Fruit fly (Drosophila melanogaster): Measurements from ENCODE around the gene Proc-R.

Gene Proc-R

dm6 chrX:4678913-4679812 lies 28.6 kb upstream of the Proc-R start, which contains the start of gene fzr (continued):
- TF ChIP-seq Pdp1 (GFP tag; optimal IDR thresholded peaks at IDR 0.05) = peak in 1 of 2 experiments; percentile 32
- TF ChIP-seq stwl (tag; optimal IDR thresholded peaks at IDR 0.05) = peak; percentile 19
- peak; percentile 50 to 88 for TF ChIP-seq crp (GFP tag; optimal IDR thresholded peaks at IDR 0.05)
- 0 out of 3 replicates have a peak, but pooled peaks have one; percentile 29 for TF ChIP-seq H15 (GFP tag; IDR thresholded peaks at IDR 0.05)
- TF ChIP-seq CG34422 (GFP tag; IDR thresholded peaks at IDR 0.05) = 0 out of 3 replicates have a peak, but pooled peaks have one; percentile 14
- TF ChIP-seq CG17568 (GFP tag; optimal IDR thresholded peaks at IDR 0.05) = peak; percentile 15
- TF ChIP-seq Sry-δ (GFP tag; optimal IDR thresholded peaks at IDR 0.05) = no peak
- peak; percentile 73 for TF ChIP-seq Jarid2 (GFP tag; optimal IDR thresholded peaks at IDR 0.05)
- peak; percentile 35; the same call in 1 of the 3 replicates for TF ChIP-seq Aef1 (GFP tag; IDR thresholded peaks at IDR 0.05)
- peak; percentile 88 for TF ChIP-seq Elba2 (GFP tag; optimal IDR thresholded peaks at IDR 0.05)
- TF ChIP-seq trem (tag; optimal IDR thresholded peaks at IDR 0.05) = peak; percentile 29
- TF ChIP-seq Hsf (GFP tag; optimal IDR thresholded peaks at IDR 0.05) = no peak
- no peak for TF ChIP-seq dati (GFP tag; IDR thresholded peaks at IDR 0.05)
- TF ChIP-seq HmgD (GFP tag; optimal IDR thresholded peaks at IDR 0.05) = no peak
- TF ChIP-seq Ssrp (tag; optimal IDR thresholded peaks at IDR 0.05) = no peak
- TF ChIP-seq Trl (optimal IDR thresholded peaks at IDR 0.05) = peak; percentile 72 to 74
- no peak for TF ChIP-seq Trl (GFP tag; optimal IDR thresholded peaks at IDR 0.05)
- TF ChIP-seq ftz-f1 (GFP tag; optimal IDR thresholded peaks at IDR 0.05) = no peak
- TF ChIP-seq pzg (GFP tag; optimal IDR thresholded peaks at IDR 0.05) = peak; percentile 73
- 0 out of 2 replicates have a peak, but pooled peaks have one; percentile 13 for TF ChIP-seq Ptx1 (GFP tag; IDR thresholded peaks at IDR 0.05)
- TF ChIP-seq ranshi (GFP tag; IDR thresholded peaks at IDR 0.05) = 0 out of 2 replicates have a peak, but pooled peaks have one; percentile 12
- TF ChIP-seq chif (GFP tag; optimal IDR thresholded peaks at IDR 0.05) = no peak
- TF ChIP-seq Bdp1 (GFP tag; optimal IDR thresholded peaks at IDR 0.05) = no peak
- TF ChIP-seq CG33557 (GFP tag; optimal IDR thresholded peaks at IDR 0.05) = no peak
- TF ChIP-seq sens (GFP tag) = peak; percentile 24
- no peak for TF ChIP-seq sima (GFP tag; optimal IDR thresholded peaks at IDR 0.05)
- TF ChIP-seq Med (GFP tag) = peak; percentile 14
- TF ChIP-seq E2f2 (GFP tag; IDR thresholded peaks at IDR 0.05) = peak; percentile 12; the same call in 1 of the 2 replicates

- TF ChIP-seq prd (optimal IDR thresholded peaks at IDR 0.05) (no peak), prd (GFP tag; IDR thresholded peaks at IDR 0.05) (peak; percentile 69; the same call in 2 of the 3 replicates), CG17829 (tag; optimal IDR thresholded peaks at IDR 0.05) (peak; percentile 27), peb (GFP tag; IDR thresholded peaks at IDR 0.05) (peak; percentile 14; the same call in 1 of the 2 replicates), Dek (tag; optimal IDR thresholded peaks at IDR 0.05) (peak; percentile 33), CG14965 (GFP tag; optimal IDR thresholded peaks at IDR 0.05; ENCODE audit: borderline replicate concordance) (no peak), bsh (GFP tag; optimal IDR thresholded peaks at IDR 0.05) (peak; percentile 30 to 58), CG9609 (GFP tag; optimal IDR thresholded peaks at IDR 0.05) (peak; percentile 37), CG13775 (GFP tag; optimal IDR thresholded peaks at IDR 0.05) (peak; percentile 45), CG30020 (tag; optimal IDR thresholded peaks at IDR 0.05) (no peak), CG8478 (optimal IDR thresholded peaks at IDR 0.05) (no peak), jigr1 (GFP tag; IDR thresholded peaks at IDR 0.05) (no peak), exex (tag; optimal IDR thresholded peaks at IDR 0.05) (peak; percentile 30), ash1 (GFP tag; optimal IDR thresholded peaks at IDR 0.05) (no peak), CG15073 (GFP tag; optimal IDR thresholded peaks at IDR 0.05) (no peak), CG6254 (GFP tag; optimal IDR thresholded peaks at IDR 0.05) (peak; percentile 39), vnd (GFP tag; IDR thresholded peaks at IDR 0.05; ENCODE audit: partially characterized antibody) (no peak), CG8924 (tag; optimal IDR thresholded peaks at IDR 0.05) (peak; percentile 57), Hand (GFP tag; optimal IDR thresholded peaks at IDR 0.05) (peak; percentile 43), az2 (GFP tag; optimal IDR thresholded peaks at IDR 0.05) (peak; percentile 40), twi (tag; optimal IDR thresholded peaks at IDR 0.05) (no peak)
Measured at dm6 chrX:4679813-4680381, 27.8 kb upstream of the Proc-R start.

All from whole organism, embryonic.